Worm (Caenorhabditis elegans) whole organism, L1 larva: ENCODE data around the gene R04B3.1.

Experiments used
- C04F5.9 ChIP-seq: sonication (generic microtip); optimal IDR thresholded peaks from 2 replicates; lab custom pipeline; 2016; ENCODE audit warnings: missing genetic modification characterization, missing compliant biosample characterization
- C16A3.4 ChIP-seq: fragments of 150-350 bp; optimal IDR thresholded peaks from 2 replicates; lab custom pipeline; 2014; ENCODE audit warnings: missing biosample characterization, missing genetic modification characterization
- C34B4.2 ChIP-seq: sonication (generic microtip); optimal IDR thresholded peaks from 2 replicates; lab custom pipeline; 2017; ENCODE audit warnings: mild to moderate bottlenecking, missing genetic modification characterization, missing compliant biosample characterization
- F16B12.6 ChIP-seq: fragments of 150-350 bp; optimal IDR thresholded peaks from 2 replicates; lab custom pipeline; 2014; ENCODE audit warnings: missing biosample characterization, missing genetic modification characterization
- aha-1 ChIP-seq: fragments of 150-350 bp; optimal IDR thresholded peaks from 2 replicates; lab custom pipeline; 2014; ENCODE audit warnings: missing biosample characterization, missing genetic modification characterization
- alr-1 ChIP-seq: fragments of 200-800 bp; sonication (Bioruptor generic); optimal IDR thresholded peaks from 2 replicates; lab custom pipeline; 2018; ENCODE audit warnings: borderline replicate concordance, mild to moderate bottlenecking, missing genetic modification characterization, missing compliant biosample characterization
- aly-2 ChIP-seq: fragments of 150-350 bp; optimal IDR thresholded peaks from 2 replicates; lab custom pipeline; 2014; ENCODE audit warnings: missing biosample characterization, missing genetic modification characterization
- ama-1 ChIP-seq: fragments of 150-350 bp; optimal IDR thresholded peaks from 2 replicates; lab custom pipeline; 2014
- blmp-1 ChIP-seq: fragments of 150-350 bp; optimal IDR thresholded peaks from 2 replicates; lab custom pipeline; 2014; ENCODE audit warnings: missing biosample characterization, missing genetic modification characterization
- ceh-8 ChIP-seq: fragments of 200-800 bp; sonication (Bioruptor generic); optimal IDR thresholded peaks from 2 replicates; lab custom pipeline; 2018; ENCODE audit warnings: mild to moderate bottlenecking, missing genetic modification characterization, moderate library complexity, missing compliant biosample characterization
- ceh-82 ChIP-seq, 3 experiments: fragments of 150-350 bp in 1 of 3; sonication (generic microtip) in 2 of 3; optimal IDR thresholded peaks; 2 replicates each; lab custom pipeline; 2014 to 2017; ENCODE audit warnings: missing biosample characterization in 3 of 3, missing genetic modification characterization in 3 of 3
- ceh-90 ChIP-seq: sonication (generic microtip); optimal IDR thresholded peaks from 2 replicates; lab custom pipeline; 2016; ENCODE audit warnings: missing genetic modification characterization, missing compliant biosample characterization
- ces-1 ChIP-seq: fragments of 150-350 bp; optimal IDR thresholded peaks from 2 replicates; lab custom pipeline; 2014; ENCODE audit warnings: missing biosample characterization, missing genetic modification reagents, missing genetic modification characterization
- efl-3 ChIP-seq: fragments of 200-800 bp; sonication (Bioruptor generic); optimal IDR thresholded peaks from 2 replicates; lab custom pipeline; 2018; ENCODE audit warnings: mild to moderate bottlenecking, missing genetic modification characterization, missing compliant biosample characterization
- egl-13 ChIP-seq: sonication (generic microtip); optimal IDR thresholded peaks from 2 replicates; lab custom pipeline; 2016; ENCODE audit warnings: missing genotype, missing genetic modification reagents, missing genetic modification characterization, missing compliant biosample characterization
- elt-2 ChIP-seq: sonication (generic microtip); optimal IDR thresholded peaks from 2 replicates; lab custom pipeline; 2016; ENCODE audit warnings: missing genetic modification characterization, mild to moderate bottlenecking, inconsistent platforms, missing compliant biosample characterization, missing genetic modification reagents
- ets-5 ChIP-seq: fragments of 200-800 bp; sonication (Bioruptor generic); IDR thresholded peaks from 2 replicates; pipeline ENCODE4 v1.3.6; 2022; ENCODE audit warnings: missing genetic modification characterization, missing compliant biosample characterization
- fkh-10 ChIP-seq: sonication (generic microtip); optimal IDR thresholded peaks from 2 replicates; lab custom pipeline; 2017; ENCODE audit warnings: missing biosample characterization, missing genetic modification reagents, missing genetic modification characterization
- fkh-8 ChIP-seq: sonication (generic microtip); optimal IDR thresholded peaks from 2 replicates; lab custom pipeline; 2016; ENCODE audit warnings: mild to moderate bottlenecking, missing genetic modification characterization, missing compliant biosample characterization
- fos-1 ChIP-seq: fragments of 150-350 bp; optimal IDR thresholded peaks from 2 replicates; lab custom pipeline; 2014; ENCODE audit warnings: missing biosample characterization, missing genetic modification characterization
- grh-1 ChIP-seq: fragments of 200-800 bp; sonication (Bioruptor generic); IDR thresholded peaks from 2 replicates; pipeline ENCODE4 v1.3.6; 2022; ENCODE audit warnings: missing genetic modification reagents, missing genetic modification characterization, missing compliant biosample characterization
- hpl-2 ChIP-seq: fragments of 150-350 bp; optimal IDR thresholded peaks from 2 replicates; lab custom pipeline; 2014; ENCODE audit warnings: missing biosample characterization, missing genetic modification reagents, missing genetic modification characterization
- irx-1 ChIP-seq: sonication (generic microtip); optimal IDR thresholded peaks from 2 replicates; lab custom pipeline; 2016; ENCODE audit warnings: missing genetic modification characterization, missing compliant biosample characterization
- isw-1 ChIP-seq: fragments of 200-800 bp; sonication (Bioruptor generic); IDR thresholded peaks from 2 replicates; pipeline ENCODE4 v1.3.6; 2022; ENCODE audit warnings: missing genetic modification characterization, missing compliant biosample characterization
- jun-1 ChIP-seq: fragments of 150-350 bp; optimal IDR thresholded peaks from 2 replicates; lab custom pipeline; 2014; ENCODE audit warnings: missing biosample characterization, missing genetic modification reagents, missing genetic modification characterization
- lin-13 ChIP-seq: fragments of 150-350 bp; optimal IDR thresholded peaks from 2 replicates; lab custom pipeline; 2014; ENCODE audit warnings: missing biosample characterization, missing genetic modification reagents, missing genetic modification characterization
- lin-14 ChIP-seq: fragments of 200-800 bp; sonication (Bioruptor generic); optimal IDR thresholded peaks from 2 replicates; lab custom pipeline; 2018; ENCODE audit warnings: mild to moderate bottlenecking, missing genetic modification characterization, moderate library complexity, missing compliant biosample characterization
- lin-35 ChIP-seq, 2 experiments: fragments of 150-350 bp; optimal IDR thresholded peaks; 2 replicates each; lab custom pipeline; 2014; ENCODE audit warnings: missing biosample characterization in 2 of 2, missing genetic modification characterization in 2 of 2, missing genetic modification reagents in 2 of 2
- mab-9 ChIP-seq: fragments of 200-800 bp; sonication (Bioruptor generic); IDR thresholded peaks from 2 replicates; pipeline ENCODE4 v1.3.6; 2022; ENCODE audit warnings: missing genetic modification reagents, missing genetic modification characterization, missing compliant biosample characterization
- mef-2 ChIP-seq: fragments of 150-350 bp; optimal IDR thresholded peaks from 2 replicates; lab custom pipeline; 2014; ENCODE audit warnings: missing biosample characterization, missing genetic modification characterization
- nhr-11 ChIP-seq: fragments of 150-350 bp; optimal IDR thresholded peaks from 2 replicates; lab custom pipeline; 2014; ENCODE audit warnings: missing biosample characterization, missing genetic modification characterization
- nhr-237 ChIP-seq: fragments of 150-350 bp; optimal IDR thresholded peaks from 2 replicates; lab custom pipeline; 2014; ENCODE audit warnings: missing biosample characterization, missing genetic modification characterization
- nhr-28 ChIP-seq: fragments of 150-350 bp; optimal IDR thresholded peaks from 2 replicates; lab custom pipeline; 2014; ENCODE audit warnings: missing biosample characterization, missing genetic modification characterization
- nhr-47 ChIP-seq: sonication (generic microtip); optimal IDR thresholded peaks from 2 replicates; lab custom pipeline; 2016; ENCODE audit warnings: mild to moderate bottlenecking, missing genetic modification characterization, moderate library complexity, missing compliant biosample characterization
- nhr-76 ChIP-seq: sonication (generic microtip); optimal IDR thresholded peaks from 2 replicates; lab custom pipeline; 2017; ENCODE audit warnings: missing biosample characterization, missing genetic modification characterization
- nhr-77 ChIP-seq: fragments of 150-350 bp; optimal IDR thresholded peaks from 2 replicates; lab custom pipeline; 2014; ENCODE audit warnings: missing biosample characterization, missing genetic modification characterization
- nhr-84 ChIP-seq: sonication (generic microtip); optimal IDR thresholded peaks from 2 replicates; lab custom pipeline; 2017; ENCODE audit warnings: missing biosample characterization, missing genetic modification characterization
- nhr-90 ChIP-seq: sonication (generic microtip); optimal IDR thresholded peaks from 2 replicates; lab custom pipeline; 2016; ENCODE audit warnings: mild to moderate bottlenecking, missing genetic modification characterization, missing compliant biosample characterization; ENCODE audit not compliant: poor library complexity
- pag-3 ChIP-seq: sonication (generic microtip); optimal IDR thresholded peaks from 2 replicates; lab custom pipeline; 2017; ENCODE audit warnings: missing genetic modification characterization, mild to moderate bottlenecking, missing compliant biosample characterization, antibody characterized with exemption, borderline replicate concordance; ENCODE audit not compliant: insufficient read depth
- pax-3 ChIP-seq: fragments of 200-800 bp; sonication (Bioruptor generic); optimal IDR thresholded peaks from 2 replicates; lab custom pipeline; 2018; ENCODE audit warnings: mild to moderate bottlenecking, missing genetic modification characterization, moderate library complexity, missing compliant biosample characterization
- rnt-1 ChIP-seq: sonication (generic microtip); optimal IDR thresholded peaks from 2 replicates; lab custom pipeline; 2016; ENCODE audit warnings: mild to moderate bottlenecking, missing genetic modification characterization, moderate library complexity, missing compliant biosample characterization
- skn-1 ChIP-seq: fragments of 150-350 bp; optimal IDR thresholded peaks from 2 replicates; lab custom pipeline; 2014; ENCODE audit warnings: missing biosample characterization, missing genetic modification characterization
- snpc-4 ChIP-seq: fragments of 150-350 bp; optimal IDR thresholded peaks from 2 replicates; lab custom pipeline; 2014; ENCODE audit warnings: missing biosample characterization, missing genetic modification characterization
- snu-23 ChIP-seq: sonication (generic microtip); optimal IDR thresholded peaks from 2 replicates; lab custom pipeline; 2016; ENCODE audit warnings: missing genetic modification characterization, missing compliant biosample characterization
- sox-4 ChIP-seq: sonication (generic microtip); optimal IDR thresholded peaks from 2 replicates; lab custom pipeline; 2016; ENCODE audit warnings: missing genetic modification characterization, missing compliant biosample characterization
- sup-37 ChIP-seq: fragments of 200-800 bp; sonication (Bioruptor generic); optimal IDR thresholded peaks from 2 replicates; lab custom pipeline; 2018; ENCODE audit warnings: mild to moderate bottlenecking, missing genetic modification characterization, missing compliant biosample characterization
- swsn-7 ChIP-seq: sonication (generic microtip); optimal IDR thresholded peaks from 2 replicates; lab custom pipeline; 2016; ENCODE audit warnings: missing genetic modification characterization, missing compliant biosample characterization
- tbx-2 ChIP-seq: sonication (generic microtip); optimal IDR thresholded peaks from 2 replicates; lab custom pipeline; 2016; ENCODE audit warnings: missing genetic modification characterization, missing compliant biosample characterization
- unc-130 ChIP-seq: fragments of 150-350 bp; optimal IDR thresholded peaks from 2 replicates; lab custom pipeline; 2017; ENCODE audit warnings: missing biosample characterization, missing genetic modification characterization, inconsistent platforms
- unc-62 ChIP-seq: fragments of 150-350 bp; optimal IDR thresholded peaks from 2 replicates; lab custom pipeline; 2014; ENCODE audit warnings: missing biosample characterization, missing genetic modification reagents, missing genetic modification characterization
- vab-15 ChIP-seq: sonication (generic microtip); optimal IDR thresholded peaks from 2 replicates; lab custom pipeline; 2017; ENCODE audit warnings: missing genotype, mild to moderate bottlenecking, missing genetic modification characterization, missing compliant biosample characterization
- xbp-1 ChIP-seq: sonication (generic microtip); optimal IDR thresholded peaks from 2 replicates; lab custom pipeline; 2016; ENCODE audit warnings: missing genetic modification characterization, missing compliant biosample characterization
- zag-1 ChIP-seq: fragments of 150-350 bp; optimal IDR thresholded peaks from 2 replicates; lab custom pipeline; 2014; ENCODE audit warnings: missing biosample characterization, missing genetic modification characterization
- zip-4 ChIP-seq: fragments of 200-800 bp; sonication (Bioruptor generic); optimal IDR thresholded peaks from 2 replicates; lab custom pipeline; 2018; ENCODE audit warnings: mild to moderate bottlenecking, missing genetic modification characterization, moderate library complexity, missing compliant biosample characterization
- ztf-4 ChIP-seq: fragments of 150-350 bp; optimal IDR thresholded peaks from 2 replicates; lab custom pipeline; 2014; ENCODE audit warnings: missing biosample characterization, missing genetic modification characterization

Gene R04B3.1

ce11 chrX:2432459-2432858, 38.7 kb downstream of the R04B3.1 start:
- TF ChIP-seq C04F5.9 (tag; lab: Kevin White, UChicago) (no peak), sox-4 (tag; lab: Kevin White, UChicago) (no peak), ceh-82 (tag; optimal IDR thresholded peaks at IDR 0.05; lab: Kevin White, UChicago) (peak; percentile 4 to 41 (median 25)), aha-1 (tag; lab: Kevin White, UChicago) (no peak), vab-15 (tag; lab: Kevin White, UChicago) (no peak), lin-13 (no peak), egl-13 (tag; lab: Kevin White, UChicago) (no peak), F16B12.6 (tag; lab: Kevin White, UChicago) (no peak), skn-1 (tag; lab: Kevin White, UChicago) (peak; percentile 95), nhr-47 (tag; lab: Kevin White, UChicago) (peak; percentile 30), nhr-90 (tag; lab: Kevin White, UChicago) (no peak), irx-1 (tag; lab: Kevin White, UChicago) (peak; percentile 27), pag-3 (tag; lab: Kevin White, UChicago) (no peak), swsn-7 (tag; lab: Kevin White, UChicago) (peak; percentile 44), isw-1 (GFP tag; lab: Robert Waterston, UW) (no peak), alr-1 (tag; lab: Kevin White, UChicago) (no peak), nhr-77 (no peak), tbx-2 (tag; lab: Kevin White, UChicago) (peak; percentile 28), efl-3 (GFP tag; lab: Kevin White, UChicago) (no peak), unc-62 (GFP tag; lab: Kevin White, UChicago) (no peak), mab-9 (GFP tag; lab: Robert Waterston, UW) (no peak), unc-130 (tag; lab: Kevin White, UChicago) (no peak), grh-1 (GFP tag; lab: Robert Waterston, UW) (no peak), pax-3 (tag; lab: Kevin White, UChicago) (no peak), fos-1 (tag; lab: Kevin White, UChicago) (no peak), ces-1 (GFP tag; lab: Kevin White, UChicago) (no peak), blmp-1 (tag; lab: Kevin White, UChicago) (peak; percentile 95), ceh-90 (no peak), fkh-8 (tag; lab: Kevin White, UChicago) (no peak), nhr-11 (tag; lab: Kevin White, UChicago) (no peak), fkh-10 (GFP tag; lab: Kevin White, UChicago) (no peak), C16A3.4 (tag; lab: Kevin White, UChicago) (no peak), snpc-4 (tag; lab: Kevin White, UChicago) (no peak), jun-1 (peak; percentile 1), C34B4.2 (tag; lab: Kevin White, UChicago) (no peak), ama-1 (lab: Kevin White, UChicago) (no peak), mef-2 (tag; lab: Kevin White, UChicago) (no peak), xbp-1 (tag; lab: Kevin White, UChicago) (no peak), snu-23 (GFP tag; lab: Kevin White, UChicago) (peak; percentile 67), rnt-1 (tag; lab: Kevin White, UChicago) (peak; percentile 52), lin-14 (GFP tag; lab: Kevin White, UChicago) (peak; percentile 93), hpl-2 (GFP tag; lab: Kevin White, UChicago) (no peak), ztf-4 (tag; lab: Kevin White, UChicago) (no peak), elt-2 (tag; lab: Kevin White, UChicago) (no peak), nhr-237 (tag; lab: Kevin White, UChicago) (no peak), nhr-76 (tag; lab: Kevin White, UChicago) (no peak), aly-2 (tag; lab: Kevin White, UChicago) (no peak), ceh-8 (GFP tag; lab: Kevin White, UChicago) (no peak), nhr-28 (tag; lab: Kevin White, UChicago) (no peak), zag-1 (tag; lab: Kevin White, UChicago) (no peak), zip-4 (GFP tag; lab: Kevin White, UChicago) (no peak), ets-5 (no peak), lin-35 (GFP tag; optimal IDR thresholded peaks at IDR 0.05; lab: Kevin White, UChicago) (peak in 1 of 2 experiments; percentile 48), sup-37 (no peak), nhr-84 (no peak)
